Fruit fly (Drosophila melanogaster) Kc167 (cell line): Measurements from ENCODE around the gene Sec63.

ENCODE experiments used
- Myc ChIP-seq: fragments of >200 bp; optimal IDR thresholded peaks from 2 replicates; lab custom pipeline; 2017; ENCODE audit warnings: missing external identifiers
- Sin3A ChIP-seq: fragments of >200 bp; optimal IDR thresholded peaks from 2 replicates; lab custom pipeline; 2018; ENCODE audit warnings: missing external identifiers
- h ChIP-seq: fragments of >200 bp; optimal IDR thresholded peaks from 3 replicates; lab custom pipeline; 2018; ENCODE audit warnings: missing external identifiers
- insv ChIP-seq: fragments of >200 bp; optimal IDR thresholded peaks from 3 replicates; lab custom pipeline; 2018; ENCODE audit warnings: missing external identifiers
- psq ChIP-seq: fragments of >200 bp; optimal IDR thresholded peaks from 2 replicates; lab custom pipeline; 2017; ENCODE audit warnings: missing external identifiers
- ttk ChIP-seq: sonication (Bioruptor generic); optimal IDR thresholded peaks from 2 replicates; lab custom pipeline; 2017; ENCODE audit warnings: missing external identifiers

Gene Sec63

DNA sequence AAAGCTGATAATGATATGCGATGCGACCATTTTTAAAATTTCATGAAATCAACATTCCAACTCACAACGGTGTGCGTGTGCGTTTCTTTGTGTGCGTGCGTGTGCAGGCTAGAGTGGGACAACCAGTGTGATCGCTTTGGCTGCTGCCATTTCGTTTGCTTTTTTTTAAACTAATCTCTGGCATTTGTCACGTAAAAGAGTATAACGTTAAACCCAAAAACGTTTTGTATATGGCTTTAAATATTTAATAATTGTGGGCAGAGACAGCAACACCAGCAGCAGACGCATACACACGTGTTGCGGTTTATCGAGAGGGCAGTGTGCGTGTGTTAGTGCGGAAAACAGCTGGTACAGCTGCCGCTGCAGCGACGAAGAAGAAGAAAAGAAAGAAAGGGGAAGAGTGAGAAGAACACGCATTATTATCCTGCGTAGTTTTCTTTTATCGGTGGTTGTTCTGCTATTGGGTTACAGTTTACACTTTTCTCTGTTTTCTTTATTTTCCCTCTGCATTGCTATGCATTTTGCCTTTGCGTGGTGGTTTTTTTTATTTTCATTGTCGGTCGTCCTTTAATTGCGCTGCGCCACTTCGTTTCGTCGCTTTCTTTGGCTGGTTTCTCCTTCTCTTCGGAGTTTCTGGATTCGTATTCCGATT is 10.0 kb downstream of the Sec63 start:
- TF ChIP-seq psq (lab: Kevin White, UChicago) (no peak), insv (no peak), Sin3A (lab: Kevin White, UChicago) (no peak), h (lab: Kevin White, UChicago) (no peak), ttk (no peak), Myc (lab: Kevin White, UChicago) (no peak)

dm6 chr3L:7371290-7371689 is 10.9 kb downstream of the Sec63 start:
- TF ChIP-seq ttk (no peak), h (lab: Kevin White, UChicago) (no peak), psq (lab: Kevin White, UChicago) (no peak)

DNA sequence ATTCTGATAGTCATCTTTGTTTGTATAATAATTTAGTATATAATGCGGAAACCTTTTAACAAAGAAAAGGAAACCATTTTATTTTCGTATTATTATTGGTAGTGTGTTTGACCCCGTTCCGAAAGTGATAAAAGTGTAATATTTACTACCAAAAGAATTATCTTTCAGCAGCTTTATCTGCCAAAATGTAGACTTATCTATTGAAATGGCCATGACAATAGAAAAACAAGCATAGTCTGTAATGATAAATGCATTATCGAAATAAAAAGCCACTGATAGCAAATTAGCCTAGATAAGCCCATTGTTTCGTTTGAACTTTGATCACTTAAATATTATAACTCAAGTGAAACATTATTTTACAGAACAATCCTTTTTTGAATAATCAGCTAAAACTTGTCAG is 15.8 kb downstream of the Sec63 start:
- TF ChIP-seq Sin3A (lab: Kevin White, UChicago) (no peak), ttk (no peak), psq (lab: Kevin White, UChicago) (no peak)

dm6 chr3L:7376830-7377229 is 16.5 kb downstream of the Sec63 start:
- TF ChIP-seq Myc (lab: Kevin White, UChicago): no peak

- no peak for TF ChIP-seq insv
- TF ChIP-seq h (lab: Kevin White, UChicago): no peak
- TF ChIP-seq Myc (lab: Kevin White, UChicago): no peak
- TF ChIP-seq ttk: no peak
- TF ChIP-seq Sin3A (lab: Kevin White, UChicago): no peak
- no peak for TF ChIP-seq psq (lab: Kevin White, UChicago)
Measured at dm6 chr3L:7380395-7380794, 20.0 kb downstream of the Sec63 start.

DNA sequence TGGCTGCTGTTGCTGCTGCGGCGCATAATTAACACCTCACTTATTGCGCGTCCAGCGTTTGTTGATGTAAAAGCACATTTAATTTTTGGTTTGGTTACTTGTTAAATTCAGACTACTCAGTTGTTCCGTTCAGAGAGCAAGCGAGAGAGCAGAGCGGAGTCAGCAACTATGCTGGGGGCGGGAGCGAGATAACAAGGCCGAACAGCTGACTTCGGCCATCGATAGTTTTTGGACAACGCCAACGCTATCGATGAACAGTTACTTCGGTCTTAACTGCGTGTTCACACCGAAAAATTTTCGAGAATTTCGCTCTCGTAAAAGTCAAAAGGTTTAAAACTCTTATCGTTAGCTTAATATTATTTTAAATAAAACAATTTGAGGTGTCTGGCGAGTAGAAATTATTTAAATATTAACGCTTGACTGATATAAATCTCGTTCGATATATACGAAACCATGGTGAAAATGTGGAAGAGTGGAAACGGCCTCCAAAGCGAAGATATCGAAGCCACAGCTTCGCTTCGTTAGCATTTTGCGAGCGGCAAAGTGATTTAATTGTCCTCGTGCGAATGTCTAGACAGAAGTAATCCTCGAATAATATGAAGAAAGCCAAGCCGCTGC is 21.1 kb downstream of the Sec63 start, which contains the start of the genes SMSr and smid:
TSS of gene SMSr (minus strand) at position 116 of the 618 bp plus-strand sequence.
TSS of gene smid (plus strand) at position 256 of the 618 bp plus-strand sequence.
- TF ChIP-seq h (lab: Kevin White, UChicago): no peak
- no peak for TF ChIP-seq Myc (lab: Kevin White, UChicago)
- no peak for TF ChIP-seq Sin3A (lab: Kevin White, UChicago)
- no peak for TF ChIP-seq psq (lab: Kevin White, UChicago)
- TF ChIP-seq insv: no peak
- no peak for TF ChIP-seq ttk

- TF ChIP-seq Myc (lab: Kevin White, UChicago) (no peak), Sin3A (lab: Kevin White, UChicago) (no peak), psq (lab: Kevin White, UChicago) (no peak), ttk (no peak)
Measured at dm6 chr3L:7387814-7388213, 27.5 kb downstream of the Sec63 start, which contains the start of gene CG8564. TSS of gene CG8564 (minus strand) at chr3L:7387914.

DNA sequence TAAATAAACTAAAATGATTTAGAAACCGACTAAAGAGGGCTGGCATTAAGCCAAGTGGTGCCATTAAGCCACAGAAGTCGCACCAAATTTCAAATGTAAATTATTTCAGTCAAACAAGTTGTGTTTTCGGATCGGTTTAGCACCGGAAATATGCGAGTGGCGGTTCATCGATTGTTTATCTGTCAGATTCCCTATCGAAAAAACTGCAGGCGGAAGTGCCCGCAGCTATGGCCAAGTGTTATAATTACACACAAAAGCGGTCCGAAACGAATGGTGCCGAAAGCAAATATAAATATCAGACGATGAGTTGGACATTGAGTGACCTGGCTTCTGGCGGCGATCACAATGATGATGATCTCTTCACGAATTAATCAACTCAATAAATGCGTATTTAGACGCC is 29.6 kb downstream of the Sec63 start:
- TF ChIP-seq insv: no peak
- no peak for TF ChIP-seq h (lab: Kevin White, UChicago)

dm6 chr3L:7390442-7390841 is 30.1 kb downstream of the Sec63 start, which contains the start of gene CG8563:
TSS of gene CG8563 (plus strand) at chr3L:7390742.
- TF ChIP-seq h (lab: Kevin White, UChicago) (no peak), Sin3A (lab: Kevin White, UChicago) (no peak), Myc (lab: Kevin White, UChicago) (no peak), insv (no peak), ttk (no peak), psq (lab: Kevin White, UChicago) (no peak)

DNA sequence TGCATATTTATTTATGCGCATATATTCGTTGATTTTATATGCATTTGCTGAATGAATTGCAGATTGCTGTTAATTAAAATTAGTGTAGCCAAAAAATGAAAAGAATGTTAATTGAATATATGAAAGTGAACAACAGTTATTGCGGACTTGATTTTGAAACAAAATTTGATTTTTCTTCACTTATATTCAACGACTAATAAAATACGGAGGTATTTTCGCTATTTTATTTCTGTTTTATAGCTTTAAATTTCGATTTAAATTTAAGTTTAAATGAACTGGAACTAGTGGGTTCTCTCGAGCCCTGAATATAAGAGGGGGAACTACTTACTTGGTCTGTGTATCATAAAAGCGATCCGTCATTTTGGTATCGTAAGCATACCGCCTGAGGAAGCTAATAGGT is 35.7 kb downstream of the Sec63 start, which contains the start of gene CG32379:
TSS of gene CG32379 (plus strand) at position 301 of the 400 bp plus-strand sequence.
- TF ChIP-seq Myc (lab: Kevin White, UChicago): no peak
- TF ChIP-seq psq (lab: Kevin White, UChicago): no peak
- no peak for TF ChIP-seq h (lab: Kevin White, UChicago)
- no peak for TF ChIP-seq Sin3A (lab: Kevin White, UChicago)
- no peak for TF ChIP-seq ttk
- TF ChIP-seq insv: no peak

DNA sequence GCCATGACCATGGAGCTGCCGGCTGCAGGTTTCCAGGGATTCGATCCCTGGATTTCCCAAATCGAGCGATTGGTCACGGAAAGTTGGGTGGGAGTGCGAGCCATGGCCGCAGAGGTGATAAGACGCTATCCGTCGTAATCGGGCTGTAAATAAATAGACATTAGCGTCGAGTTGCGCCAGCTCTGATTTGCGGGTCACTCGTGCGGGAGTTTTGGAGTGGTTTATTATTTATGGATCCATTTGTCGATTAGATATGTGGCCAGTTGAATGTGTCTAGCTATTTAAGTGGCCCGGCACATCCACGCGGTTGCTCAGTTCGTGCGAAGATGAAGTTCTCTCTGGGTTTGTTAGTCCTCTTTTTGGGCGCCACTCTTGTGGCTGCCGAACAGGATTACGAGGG is 37.6 kb downstream of the Sec63 start, which contains the start of gene CG8562:
TSS of gene CG8562 (plus strand) at position 307 of the 400 bp plus-strand sequence.
- TF ChIP-seq ttk (no peak), Myc (lab: Kevin White, UChicago) (no peak), Sin3A (lab: Kevin White, UChicago) (no peak), insv (no peak), h (lab: Kevin White, UChicago) (no peak), psq (lab: Kevin White, UChicago) (no peak)

DNA sequence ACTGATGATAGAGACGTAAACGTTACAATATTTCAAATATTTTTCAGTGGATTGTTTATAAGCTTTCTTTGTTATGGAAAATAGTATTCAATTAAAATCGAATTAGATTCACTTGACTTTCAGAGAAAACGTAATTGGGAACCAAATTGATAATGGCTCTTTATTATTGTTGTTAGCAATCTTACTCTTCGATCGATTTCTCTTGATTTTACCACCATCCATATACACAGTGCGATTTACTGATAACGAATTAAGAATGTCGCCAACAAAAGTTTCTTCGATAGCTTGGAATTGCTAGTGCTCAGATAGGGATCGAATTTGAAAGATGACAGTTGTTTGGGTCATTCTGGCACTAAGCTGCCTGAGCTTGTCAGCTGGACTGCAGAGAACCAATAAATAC is 39.4 kb downstream of the Sec63 start, which contains the start of gene CG18417:
TSS of gene CG18417 (plus strand) at position 301 of the 400 bp plus-strand sequence.
- TF ChIP-seq Myc (lab: Kevin White, UChicago): no peak
- no peak for TF ChIP-seq Sin3A (lab: Kevin White, UChicago)
- no peak for TF ChIP-seq h (lab: Kevin White, UChicago)
- TF ChIP-seq insv: no peak
- TF ChIP-seq ttk: no peak

DNA sequence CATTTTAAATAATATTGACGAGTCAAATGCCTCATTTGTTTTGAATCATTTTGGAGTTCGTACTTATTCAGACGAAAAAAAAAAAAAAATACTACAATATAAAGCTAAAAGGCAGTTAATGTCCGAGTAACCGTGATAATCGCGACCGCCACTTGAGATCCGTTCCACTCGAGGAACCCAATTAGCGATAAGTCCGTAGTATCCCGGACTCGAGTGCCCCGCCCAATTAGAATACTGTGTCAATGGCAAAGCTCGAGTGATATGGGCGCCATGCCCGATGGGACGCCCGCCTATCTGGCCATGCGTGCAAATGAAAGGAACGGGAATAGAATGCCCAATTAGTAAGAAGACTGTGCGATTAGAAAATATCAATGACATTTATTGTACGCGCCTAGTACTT is 41.6 kb downstream of the Sec63 start:
- TF ChIP-seq Sin3A (lab: Kevin White, UChicago) (no peak), psq (lab: Kevin White, UChicago) (no peak), Myc (lab: Kevin White, UChicago) (no peak), insv (no peak), ttk (no peak), h (lab: Kevin White, UChicago) (no peak)
